Worm (Caenorhabditis elegans): ENCODE measurements around the gene ceh-7.

ceh-7 gene

DNA sequence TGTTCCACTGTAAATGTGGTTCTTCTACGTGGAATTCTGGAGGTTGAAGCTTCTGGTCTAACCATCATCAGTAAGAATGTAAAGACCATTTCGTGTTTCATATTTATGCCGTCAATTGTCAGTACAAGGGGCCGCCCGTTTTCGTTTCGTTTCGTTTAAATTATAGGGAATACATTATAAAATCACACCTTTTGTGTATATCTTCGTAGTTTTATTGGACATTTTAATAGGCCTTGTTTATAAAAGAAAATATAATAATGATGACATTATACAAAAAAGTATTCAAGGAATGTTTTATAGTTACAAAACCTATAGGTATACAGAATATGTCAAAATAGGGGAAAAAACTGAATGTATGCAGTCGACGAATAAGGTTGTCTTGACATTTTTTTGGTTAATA, at the start of gene ceh-7:
Gene ceh-7, minus strand, starts transcription at position 101 of the 400 bp plus-strand sequence.
- TF ChIP-seq sdz-12 (GFP tag; optimal IDR thresholded peaks at IDR 0.05) (no peak), daf-8 (GFP tag; IDR thresholded peaks at IDR 0.05) (no peak), lim-7 (GFP tag; IDR thresholded peaks at IDR 0.05) (no peak), dmd-8 (GFP tag; IDR thresholded peaks at IDR 0.05) (no peak), cey-2 (tag; optimal IDR thresholded peaks at IDR 0.05; ENCODE audit: borderline replicate concordance, insufficient read depth) (no peak), mdt-29 (GFP tag; IDR thresholded peaks at IDR 0.05) (no peak), zip-2 (tag; optimal IDR thresholded peaks at IDR 0.05) (no peak), T26A8.4 (GFP tag; IDR thresholded peaks at IDR 0.05) (no peak), aha-1 (tag) (no peak)

DNA sequence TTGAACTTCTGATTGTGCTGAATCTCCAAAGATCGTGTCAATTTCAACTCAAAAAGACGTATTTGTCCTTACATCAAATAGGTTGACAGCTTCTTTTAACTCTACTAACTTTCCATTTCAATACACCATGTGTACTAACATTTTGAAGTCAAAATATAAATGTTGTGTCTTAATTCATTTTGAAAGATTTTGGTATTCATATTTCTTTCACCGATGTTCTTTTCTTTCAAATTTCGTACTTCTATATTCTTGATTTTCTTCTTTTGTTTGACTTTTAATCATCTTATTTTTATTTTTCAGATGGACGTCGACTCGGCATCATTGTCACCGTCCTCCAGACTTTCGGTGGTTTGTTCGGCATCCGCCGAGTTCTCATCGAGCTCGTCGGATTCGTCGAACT, 48.1 kb upstream of the ceh-7 start, which contains the start of gene atf-2:
Gene atf-2, plus strand, starts transcription at position 301 of the 400 bp plus-strand sequence.
- TF ChIP-seq mep-1 (tag; optimal IDR thresholded peaks at IDR 0.05) (no peak), zfp-3 (GFP tag; conservative IDR thresholded peaks at IDR 0.05) (no peak), aly-2 (tag; optimal IDR thresholded peaks at IDR 0.05) (no peak), Y5F2A.4 (GFP tag; optimal IDR thresholded peaks at IDR 0.05) (no peak), nhr-102 (tag; optimal IDR thresholded peaks at IDR 0.05) (no peak), mdl-1 (tag; optimal IDR thresholded peaks at IDR 0.05) (no peak), cey-2 (tag; optimal IDR thresholded peaks at IDR 0.05; ENCODE audit: borderline replicate concordance, insufficient read depth) (no peak), nhr-10 (tag; optimal IDR thresholded peaks at IDR 0.05) (no peak), zfp-2 (tag; optimal IDR thresholded peaks at IDR 0.05) (no peak), F26F4.8 (GFP tag; conservative IDR thresholded peaks at IDR 0.05) (no peak), saeg-2 (GFP tag; IDR thresholded peaks at IDR 0.05) (no peak), snpc-1.2 (GFP tag; IDR thresholded peaks at IDR 0.05) (no peak), lin-39 (tag; optimal IDR thresholded peaks at IDR 0.05) (no peak)

DNA sequence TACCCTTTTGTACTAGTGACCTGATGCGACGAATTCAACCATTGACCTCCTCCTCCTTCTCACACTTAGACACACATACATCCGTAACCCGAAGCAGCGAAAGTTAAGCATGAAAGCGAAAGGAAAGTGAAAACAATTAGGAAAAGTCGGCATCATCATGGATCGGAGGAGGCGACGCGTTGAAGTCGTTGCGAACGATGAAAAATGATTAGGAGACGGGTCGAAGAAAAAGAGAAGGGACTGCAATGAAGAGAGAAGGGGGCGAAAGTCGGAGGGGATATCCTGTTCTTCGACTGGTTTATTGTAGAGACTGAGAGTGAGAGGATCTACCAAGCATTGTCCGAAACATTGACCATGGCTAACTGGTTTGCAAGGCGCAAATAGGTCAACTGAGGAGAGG, 47.4 kb upstream of the ceh-7 start:
- TF ChIP-seq mxl-3 (GFP tag; optimal IDR thresholded peaks at IDR 0.05) (peak; percentile 46), unc-130 (GFP tag; optimal IDR thresholded peaks at IDR 0.05) (no peak), nhr-28 (tag; optimal IDR thresholded peaks at IDR 0.05) (peak; percentile 35), dmd-6 (GFP tag; IDR thresholded peaks at IDR 0.05) (no peak), nhr-48 (tag; optimal IDR thresholded peaks at IDR 0.05) (peak; percentile 55), mdl-1 (tag; optimal IDR thresholded peaks at IDR 0.05) (peak in 1 of 2 experiments; percentile 63), F37D6.2 (tag; optimal IDR thresholded peaks at IDR 0.05) (no peak), unc-62 (GFP tag; optimal IDR thresholded peaks at IDR 0.05 in 1 of 2) (peak in 1 of 2 experiments; percentile 47), unc-62 (tag; optimal IDR thresholded peaks at IDR 0.05) (no peak), hlh-11 (tag; optimal IDR thresholded peaks at IDR 0.05) (peak; percentile 66), mes-2 (tag; optimal IDR thresholded peaks at IDR 0.05; ENCODE audit: poor library complexity, severe bottlenecking) (no peak), aha-1 (tag) (peak; percentile 92)

DNA sequence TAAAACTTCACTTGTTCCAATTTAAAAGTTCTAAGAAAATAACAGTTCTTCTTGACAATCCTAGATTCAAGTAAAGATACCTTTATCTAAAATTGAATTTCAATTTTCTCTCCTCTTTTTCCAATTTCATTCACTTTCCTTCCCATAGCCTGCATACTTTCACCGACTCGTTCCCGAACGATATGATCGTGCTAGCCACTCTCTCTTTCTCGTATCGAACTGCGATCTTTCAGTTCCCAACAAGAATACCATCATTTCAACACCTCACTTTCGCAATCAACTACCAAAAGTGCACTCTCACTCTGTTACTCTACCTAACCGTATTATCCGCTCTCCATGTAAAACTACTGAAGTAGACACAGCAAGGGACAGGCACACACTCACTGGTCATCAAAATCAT, 46.4 kb upstream of the ceh-7 start:
- no peak for TF ChIP-seq zip-2 (tag; optimal IDR thresholded peaks at IDR 0.05)
- TF ChIP-seq zag-1 (tag; optimal IDR thresholded peaks at IDR 0.05) = no peak
- no peak for TF ChIP-seq lim-7 (GFP tag; IDR thresholded peaks at IDR 0.05)
- no peak for TF ChIP-seq spr-1 (tag; optimal IDR thresholded peaks at IDR 0.05)
- no peak for TF ChIP-seq ZK337.2 (GFP tag; IDR thresholded peaks at IDR 0.05)
- no peak for TF ChIP-seq nhr-48 (tag; optimal IDR thresholded peaks at IDR 0.05)
- no peak for TF ChIP-seq Y105C5A.15 (GFP tag; IDR thresholded peaks at IDR 0.05)
- TF ChIP-seq Y48G9A.11 (GFP tag; IDR thresholded peaks at IDR 0.05) = no peak
- TF ChIP-seq mep-1 (tag; optimal IDR thresholded peaks at IDR 0.05) = no peak
- TF ChIP-seq ztf-11 (tag; optimal IDR thresholded peaks at IDR 0.05) = no peak
- no peak for TF ChIP-seq ctbp-1 (GFP tag; IDR thresholded peaks at IDR 0.05)
- TF ChIP-seq ZK546.5 (tag; optimal IDR thresholded peaks at IDR 0.05) = no peak
